Fruit fly (Drosophila melanogaster) whole organism, embryonic: ENCODE data around the gene CG43255.

Experiments used
- Adf1 ChIP-seq: fragments of 200-800 bp; sonication (Bioruptor generic); IDR thresholded peaks from 2 replicates; pipeline ENCODE4 v1.3.6; 2022; ENCODE audit warnings: missing biosample characterization, missing genetic modification characterization
- CG10366 ChIP-seq: fragments of 200-800 bp; sonication (Bioruptor generic); IDR thresholded peaks from 2 replicates; pipeline ENCODE4 v1.3.6; 2022; ENCODE audit warnings: missing biosample characterization, missing genetic modification characterization
- CG10959 ChIP-seq: fragments of 200-800 bp; sonication (Bioruptor generic); IDR thresholded peaks from 2 replicates; pipeline ENCODE4 v1.3.6; 2022; ENCODE audit warnings: missing biosample characterization, missing genetic modification characterization
- CG11093 ChIP-seq: fragments of 200-800 bp; sonication (Bioruptor generic); IDR thresholded peaks from 3 replicates; pipeline ENCODE4 v1.3.6; 2022; ENCODE audit warnings: missing biosample characterization, missing genetic modification characterization
- CG12659 ChIP-seq: fragments of 200-800 bp; sonication (Bioruptor generic); optimal IDR thresholded peaks from 3 replicates; lab custom pipeline; 2017; ENCODE audit warnings: mild to moderate bottlenecking, missing biosample characterization, missing genetic modification reagents, missing genetic modification characterization
- CG13424 ChIP-seq: fragments of 200-800 bp; sonication (Bioruptor generic); optimal IDR thresholded peaks from 2 replicates; lab custom pipeline; 2019; ENCODE audit warnings: missing biosample characterization, mild to moderate bottlenecking, missing genetic modification characterization, moderate library complexity
- CG1603 ChIP-seq: fragments of 200-800 bp; sonication (Bioruptor generic); optimal IDR thresholded peaks from 2 replicates; lab custom pipeline; 2019; ENCODE audit warnings: missing biosample characterization, mild to moderate bottlenecking, missing genetic modification characterization, moderate library complexity
- CG3065 ChIP-seq: fragments of 200-800 bp; sonication (Bioruptor generic); optimal IDR thresholded peaks from 2 replicates; lab custom pipeline; 2016; ENCODE audit warnings: missing biosample characterization, missing genetic modification characterization
- CG3838 ChIP-seq: fragments of 200-800 bp; sonication (Bioruptor generic); optimal IDR thresholded peaks from 3 replicates; lab custom pipeline; 2016; ENCODE audit warnings: missing biosample characterization, missing genetic modification characterization
- CG3847 ChIP-seq: fragments of 200-800 bp; sonication (Bioruptor generic); IDR thresholded peaks from 2 replicates; pipeline ENCODE4 v1.3.6; 2022; ENCODE audit warnings: missing biosample characterization, missing genetic modification characterization
- CG5180 ChIP-seq: fragments of 200-800 bp; sonication (Bioruptor generic); optimal IDR thresholded peaks from 3 replicates; lab custom pipeline; 2017; ENCODE audit warnings: missing biosample characterization, missing genetic modification characterization, mild to moderate bottlenecking, moderate library complexity, missing genetic modification reagents
- CG5245 ChIP-seq: fragments of 200-800 bp; sonication (Bioruptor generic); optimal IDR thresholded peaks from 3 replicates; lab custom pipeline; 2016; ENCODE audit warnings: missing biosample characterization, missing genetic modification characterization
- CG6689 ChIP-seq: fragments of 200-800 bp; sonication (Bioruptor generic); IDR thresholded peaks from 2 replicates; pipeline ENCODE4 v1.3.6; 2022; ENCODE audit warnings: missing biosample characterization, missing genetic modification characterization
- CG7271 ChIP-seq: fragments of 200-800 bp; sonication (Bioruptor generic); optimal IDR thresholded peaks from 2 replicates; lab custom pipeline; 2018; ENCODE audit warnings: missing biosample characterization, mild to moderate bottlenecking, missing genetic modification characterization, moderate library complexity
- CG7556 ChIP-seq: fragments of 200-800 bp; sonication (Bioruptor generic); optimal IDR thresholded peaks from 2 replicates; lab custom pipeline; 2017; ENCODE audit warnings: missing biosample characterization, mild to moderate bottlenecking, missing genetic modification characterization
- CG8359 ChIP-seq: fragments of 200-800 bp; sonication (Bioruptor generic); optimal IDR thresholded peaks from 2 replicates; lab custom pipeline; 2017; ENCODE audit warnings: missing biosample characterization, mild to moderate bottlenecking, missing genetic modification characterization, borderline replicate concordance
- CG9932 ChIP-seq: fragments of 200-800 bp; sonication (Bioruptor generic); IDR thresholded peaks from 2 replicates; pipeline ENCODE4 v1.3.6; 2022; ENCODE audit warnings: missing biosample characterization, missing genetic modification characterization
- Dbx ChIP-seq: fragments of 200-800 bp; sonication (Bioruptor generic); IDR thresholded peaks from 3 replicates; pipeline ENCODE4 v1.3.6; 2022; ENCODE audit warnings: missing biosample characterization, missing genetic modification characterization
- Dip3 ChIP-seq: fragments of 200-800 bp; sonication (Bioruptor generic); optimal IDR thresholded peaks from 3 replicates; lab custom pipeline; 2016; ENCODE audit warnings: missing biosample characterization, missing genetic modification characterization
- Elba2 ChIP-seq: fragments of 200-800 bp; sonication (Bioruptor generic); optimal IDR thresholded peaks from 3 replicates; lab custom pipeline; 2016; ENCODE audit warnings: missing biosample characterization, missing genetic modification characterization
- Fer1 ChIP-seq: fragments of 200-800 bp; sonication (Bioruptor generic); optimal IDR thresholded peaks from 2 replicates; lab custom pipeline; 2017; ENCODE audit warnings: missing biosample characterization, mild to moderate bottlenecking, missing genetic modification characterization
- GATAe ChIP-seq: fragments of 200-800 bp; sonication (Bioruptor generic); conservative IDR thresholded peaks from 2 replicates; pipeline ENCODE4 v1.3.6; 2022; ENCODE audit warnings: missing biosample characterization, missing genetic modification characterization
- HHEX ChIP-seq: fragments of 200-800 bp; sonication (Bioruptor generic); optimal IDR thresholded peaks from 3 replicates; lab custom pipeline; 2017; ENCODE audit warnings: missing biosample characterization, mild to moderate bottlenecking, missing genetic modification characterization, missing genetic modification reagents
- HLH3B ChIP-seq: fragments of 200-800 bp; sonication (Bioruptor generic); IDR thresholded peaks from 2 replicates; pipeline ENCODE4 v1.3.6; 2022; ENCODE audit warnings: missing biosample characterization, missing genetic modification characterization
- Hey ChIP-seq: fragments of 200-800 bp; sonication (Bioruptor generic); optimal IDR thresholded peaks from 3 replicates; lab custom pipeline; 2018; ENCODE audit warnings: missing biosample characterization, mild to moderate bottlenecking, missing genetic modification characterization
- Hr51 ChIP-seq, 2 experiments: fragments of 200-800 bp; sonication (Bioruptor generic); optimal IDR thresholded peaks; 2 replicates in 1 of 2; 3 replicates in 1 of 2; lab custom pipeline; 2016 to 2018; ENCODE audit warnings: missing biosample characterization in 2 of 2, missing genetic modification characterization in 2 of 2, mild to moderate bottlenecking in 1 of 2, moderate library complexity in 1 of 2
- NC2β ChIP-seq: fragments of 200-800 bp; sonication (Bioruptor generic); optimal IDR thresholded peaks from 2 replicates; lab custom pipeline; 2016; ENCODE audit warnings: missing biosample characterization, missing genetic modification characterization
- Ravus ChIP-seq: fragments of 200-800 bp; sonication (Bioruptor generic); IDR thresholded peaks from 2 replicates; pipeline ENCODE4 v1.3.6; 2022; ENCODE audit warnings: missing biosample characterization, missing genetic modification characterization
- Ssrp ChIP-seq: fragments of 200-800 bp; sonication (Bioruptor generic); optimal IDR thresholded peaks from 2 replicates; lab custom pipeline; 2018; ENCODE audit warnings: missing biosample characterization, mild to moderate bottlenecking, missing genetic modification characterization, moderate library complexity
- al ChIP-seq: fragments of 200-800 bp; sonication (Bioruptor generic); IDR thresholded peaks from 2 replicates; pipeline ENCODE4 v1.3.6; 2022; ENCODE audit warnings: missing biosample characterization, missing genetic modification characterization
- cg ChIP-seq: fragments of 200-800 bp; sonication (Bioruptor generic); optimal IDR thresholded peaks from 3 replicates; lab custom pipeline; 2019; ENCODE audit warnings: missing biosample characterization, mild to moderate bottlenecking, missing genetic modification characterization, moderate library complexity
- dmrt99B ChIP-seq: fragments of 200-800 bp; sonication (Bioruptor generic); optimal IDR thresholded peaks from 2 replicates; lab custom pipeline; 2018; ENCODE audit warnings: missing biosample characterization, mild to moderate bottlenecking, missing genetic modification characterization, moderate library complexity
- esg ChIP-seq: fragments of 200-800 bp; sonication (Bioruptor generic); conservative IDR thresholded peaks from 2 replicates; pipeline ENCODE4 v1.3.6; 2022; ENCODE audit warnings: missing biosample characterization, missing genetic modification characterization
- eve ChIP-seq, 2 experiments: fragments of >200 bp; optimal IDR thresholded peaks; 2 replicates each; lab custom pipeline; 2017; ENCODE audit warnings: missing biosample characterization in 2 of 2, missing genetic modification characterization in 2 of 2
- exex ChIP-seq: fragments of 200-800 bp; sonication (Bioruptor generic); optimal IDR thresholded peaks from 4 replicates; lab custom pipeline; 2018; ENCODE audit warnings: missing biosample characterization, mild to moderate bottlenecking, missing genetic modification characterization, moderate library complexity
- gem ChIP-seq: fragments of 200-800 bp; sonication (Bioruptor generic); optimal IDR thresholded peaks from 2 replicates; lab custom pipeline; 2019; ENCODE audit warnings: missing biosample characterization, mild to moderate bottlenecking, missing genetic modification characterization, moderate library complexity
- grau ChIP-seq: fragments of 200-800 bp; optimal IDR thresholded peaks from 3 replicates; lab custom pipeline; 2019; ENCODE audit warnings: missing biosample characterization, mild to moderate bottlenecking, missing genetic modification characterization, moderate library complexity
- gsb-n ChIP-seq: fragments of 200-800 bp; sonication (Bioruptor generic); optimal IDR thresholded peaks from 3 replicates; lab custom pipeline; 2018; ENCODE audit warnings: missing biosample characterization, mild to moderate bottlenecking, missing genetic modification characterization
- luna ChIP-seq: fragments of 200-800 bp; sonication (Bioruptor generic); optimal IDR thresholded peaks from 2 replicates; lab custom pipeline; 2016; ENCODE audit warnings: missing biosample characterization, missing genetic modification characterization
- nerfin-2 ChIP-seq: fragments of 200-800 bp; sonication (Bioruptor generic); IDR thresholded peaks from 2 replicates; pipeline ENCODE4 v1.3.6; 2022; ENCODE audit warnings: missing biosample characterization, missing genetic modification characterization; ENCODE audit not compliant: partially characterized antibody
- slbo ChIP-seq: fragments of 200-800 bp; sonication (Bioruptor generic); IDR thresholded peaks from 2 replicates; pipeline ENCODE4 v1.3.6; 2022; ENCODE audit warnings: missing biosample characterization, missing genetic modification characterization
- sqz ChIP-seq: fragments of 200-800 bp; sonication (Bioruptor generic); optimal IDR thresholded peaks from 3 replicates; lab custom pipeline; 2018; ENCODE audit warnings: missing biosample characterization, mild to moderate bottlenecking, missing genetic modification characterization
- ssp ChIP-seq: fragments of 200-800 bp; sonication (Bioruptor generic); IDR thresholded peaks from 2 replicates; pipeline ENCODE4 v1.3.6; 2022; ENCODE audit warnings: missing biosample characterization, missing genetic modification characterization
- stc ChIP-seq: fragments of 200-800 bp; sonication (Bioruptor generic); IDR thresholded peaks from 2 replicates; pipeline ENCODE4 v1.3.6; 2022; ENCODE audit warnings: missing biosample characterization, missing genetic modification characterization
- sug ChIP-seq: fragments of 200-800 bp; optimal IDR thresholded peaks from 2 replicates; lab custom pipeline; 2019; ENCODE audit warnings: missing biosample characterization, mild to moderate bottlenecking, missing genetic modification characterization, moderate library complexity
- tap ChIP-seq: fragments of 200-800 bp; optimal IDR thresholded peaks from 3 replicates; lab custom pipeline; 2019; ENCODE audit warnings: missing biosample characterization, mild to moderate bottlenecking, missing genetic modification characterization, moderate library complexity
- unpg ChIP-seq: fragments of 200-800 bp; sonication (Bioruptor generic); optimal IDR thresholded peaks from 3 replicates; lab custom pipeline; 2018; ENCODE audit warnings: missing biosample characterization, mild to moderate bottlenecking, missing genetic modification characterization, moderate library complexity
- vfl ChIP-seq: fragments of 200-800 bp; sonication (Bioruptor generic); optimal IDR thresholded peaks from 2 replicates; lab custom pipeline; 2016; ENCODE audit warnings: missing biosample characterization, missing genetic modification characterization
- zfh2 ChIP-seq: fragments of 200-800 bp; sonication (Bioruptor generic); optimal IDR thresholded peaks from 2 replicates; lab custom pipeline; 2016; ENCODE audit warnings: missing biosample characterization, missing genetic modification characterization

Gene CG43255

dm6 chrX:8958261-8958660 lies 34.5 kb downstream of the CG43255 start:
- no peak for TF ChIP-seq NC2β (GFP tag; lab: Kevin White, UChicago)
- peak; percentile 91 for TF ChIP-seq CG8359 (GFP tag; lab: Kevin White, UChicago)

DNA sequence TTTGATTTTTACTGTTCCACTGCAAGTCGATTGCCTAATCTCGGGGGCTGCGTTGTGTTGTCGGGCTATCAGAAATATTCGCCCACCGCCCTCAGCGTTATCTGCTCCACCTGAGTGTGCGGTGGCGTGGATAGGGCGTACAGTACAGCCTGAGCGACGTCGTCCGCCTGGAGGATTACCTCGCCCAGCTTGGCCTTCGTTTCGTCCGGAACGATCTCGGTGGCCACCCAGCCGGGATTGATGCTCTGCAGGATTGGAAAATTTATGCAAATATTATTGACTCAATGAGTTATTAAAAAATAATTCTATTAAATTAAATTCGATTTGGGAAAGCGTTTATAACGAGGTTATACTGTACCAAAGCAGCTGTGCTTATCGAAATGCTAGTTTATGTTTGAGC lies 49.4 kb downstream of the CG43255 start:
- TF ChIP-seq CG7271, result no peak
- TF ChIP-seq CG8359 (GFP tag; lab: Kevin White, UChicago), result no peak
- TF ChIP-seq exex (tag; lab: Kevin White, UChicago), result peak; percentile 1
- no peak for TF ChIP-seq CG7556 (GFP tag; lab: Kevin White, UChicago)
- no peak for TF ChIP-seq Fer1 (GFP tag; lab: Kevin White, UChicago)
- TF ChIP-seq CG3847 (GFP tag; lab: Robert Waterston, UW), result peak; percentile 48; the same call in 1 of the 2 replicates
- peak; percentile 37 for TF ChIP-seq dmrt99B (tag; lab: Kevin White, UChicago)
- TF ChIP-seq Hr51 (GFP tag; optimal IDR thresholded peaks at IDR 0.05; lab: Kevin White, UChicago), result peak in 1 of 2 experiments; percentile 43
- peak; percentile 54 for TF ChIP-seq CG9932
- TF ChIP-seq CG3065 (GFP tag; lab: Kevin White, UChicago), result no peak
- TF ChIP-seq tap, result no peak
- TF ChIP-seq Elba2, result no peak
- TF ChIP-seq CG5245 (GFP tag; lab: Kevin White, UChicago), result no peak
- TF ChIP-seq CG3838 (GFP tag; lab: Kevin White, UChicago), result no peak
- peak; percentile 36; the same call in 1 of the 2 replicates for TF ChIP-seq Adf1 (GFP tag; lab: Robert Waterston, UW)
- no peak for TF ChIP-seq Ssrp (tag; lab: Kevin White, UChicago)
- TF ChIP-seq Hey (tag; lab: Kevin White, UChicago), result peak; percentile 44
- no peak for TF ChIP-seq sqz (GFP tag; lab: Kevin White, UChicago)
- TF ChIP-seq CG12659, result peak; percentile 36
- TF ChIP-seq CG11093 (GFP tag; lab: Robert Waterston, UW), result no peak
- TF ChIP-seq CG5180 (GFP tag; lab: Kevin White, UChicago), result no peak
- peak; percentile 37 for TF ChIP-seq unpg (GFP tag; lab: Kevin White, UChicago)
- no peak for TF ChIP-seq zfh2
- no peak for TF ChIP-seq HHEX (GFP tag; lab: Kevin White, UChicago)
- TF ChIP-seq nerfin-2 (GFP tag; lab: Robert Waterston, UW), result no peak
- peak; percentile 47 for TF ChIP-seq gem (tag; lab: Kevin White, UChicago)
- peak; percentile 22 for TF ChIP-seq CG1603
- TF ChIP-seq CG10959, result no peak
- TF ChIP-seq CG6689, result peak; percentile 46
- TF ChIP-seq gsb-n (tag; lab: Kevin White, UChicago), result no peak
- TF ChIP-seq CG13424, result peak; percentile 20
- TF ChIP-seq sug (tag; lab: Kevin White, UChicago), result peak; percentile 55
- TF ChIP-seq Ravus (GFP tag; lab: Robert Waterston, UW), result no peak
- no peak for TF ChIP-seq CG10366
- TF ChIP-seq Dip3, result no peak
- TF ChIP-seq Dbx (GFP tag; lab: Robert Waterston, UW), result peak; percentile 38; the same call in 1 of the 3 replicates
- peak; percentile 79 for TF ChIP-seq GATAe (GFP tag; lab: Robert Waterston, UW)
- peak; percentile 32; the same call in 1 of the 2 replicates for TF ChIP-seq esg (GFP tag; lab: Robert Waterston, UW)
- no peak for TF ChIP-seq cg
- TF ChIP-seq stc (GFP tag; lab: Robert Waterston, UW), result peak; percentile 56; the same call in 1 of the 2 replicates
- TF ChIP-seq ssp (GFP tag; lab: Robert Waterston, UW), result peak; percentile 23; the same call in 1 of the 2 replicates
- TF ChIP-seq HLH3B, result peak; percentile 28; the same call in 1 of the 2 replicates
- TF ChIP-seq slbo (GFP tag; lab: Robert Waterston, UW), result peak; percentile 67
- TF ChIP-seq vfl (GFP tag; lab: Kevin White, UChicago), result no peak
- no peak for TF ChIP-seq eve (GFP tag; optimal IDR thresholded peaks at IDR 0.05; lab: Kevin White, UChicago)
- no peak for TF ChIP-seq luna (GFP tag; lab: Kevin White, UChicago)
- peak; percentile 22; the same call in 1 of the 2 replicates for TF ChIP-seq al (GFP tag; lab: Robert Waterston, UW)
- peak; percentile 84 for TF ChIP-seq grau
